Fruit fly (Drosophila melanogaster) whole organism: ENCODE data around the gene CG14174.

Experiments used
- Dll ChIP-seq: fragments of >200 bp; optimal IDR thresholded peaks from 2 replicates; lab custom pipeline; 2017
- pan ChIP-seq: fragments of >200 bp; optimal IDR thresholded peaks from 2 replicates; lab custom pipeline; 2017
- psq ChIP-seq: fragments of >200 bp; optimal IDR thresholded peaks from 2 replicates; lab custom pipeline; 2017
- usp ChIP-seq: fragments of >200 bp; optimal IDR thresholded peaks from 2 replicates; lab custom pipeline; 2017; ENCODE audit warnings: missing biosample characterization, missing genetic modification characterization, mixed read lengths

dm6 chr3L:9713383-9713827 lies 5.7 kb upstream of the CG14174 start, which contains the start of gene SH3PX1:
- TF ChIP-seq pan (lab: Kevin White, UChicago) (no peak), usp (GFP tag; lab: Kevin White, UChicago) (no peak), Dll (lab: Kevin White, UChicago) (no peak), psq (lab: Kevin White, UChicago) (no peak)
